Worm (Caenorhabditis elegans) whole organism, L2 larva: ENCODE measurements around the gene C46F11.6.

ENCODE experiments used
- Y55F3AM.14 ChIP-seq: fragments of 200-800 bp; sonication (Bioruptor generic); optimal IDR thresholded peaks from 2 replicates; lab custom pipeline; 2018; ENCODE audit warnings: mild to moderate bottlenecking, missing genetic modification characterization, missing compliant biosample characterization
- ZK546.5 ChIP-seq: sonication (generic microtip); optimal IDR thresholded peaks from 2 replicates; lab custom pipeline; 2017; ENCODE audit warnings: missing biosample characterization, missing genetic modification characterization
- ama-1 ChIP-seq: fragments of 150-350 bp; optimal IDR thresholded peaks from 2 replicates; lab custom pipeline; 2018; ENCODE audit warnings: inconsistent platforms
- gmeb-1 ChIP-seq: fragments of 150-350 bp; optimal IDR thresholded peaks from 2 replicates; lab custom pipeline; 2014; ENCODE audit warnings: missing biosample characterization, missing genetic modification characterization
- lin-11 ChIP-seq: fragments of 150-350 bp; sonication (generic microtip); optimal IDR thresholded peaks from 2 replicates; lab custom pipeline; 2014; ENCODE audit warnings: missing biosample characterization, missing genetic modification characterization, inconsistent platforms, mixed read lengths
- nhr-10 ChIP-seq: sonication (generic microtip); optimal IDR thresholded peaks from 2 replicates; lab custom pipeline; 2017; ENCODE audit warnings: missing biosample characterization, missing genetic modification characterization
- nhr-12 ChIP-seq: fragments of 150-350 bp; optimal IDR thresholded peaks from 2 replicates; lab custom pipeline; 2014; ENCODE audit warnings: missing biosample characterization, missing genetic modification characterization
- zag-1 ChIP-seq: fragments of 150-350 bp; optimal IDR thresholded peaks from 2 replicates; lab custom pipeline; 2014; ENCODE audit warnings: missing biosample characterization, missing genetic modification characterization
- ztf-11 ChIP-seq: sonication (generic microtip); optimal IDR thresholded peaks from 2 replicates; lab custom pipeline; 2017; ENCODE audit warnings: missing biosample characterization, missing genetic modification characterization

- TF ChIP-seq ama-1 = no peak
- TF ChIP-seq gmeb-1 (tag; lab: Kevin White, UChicago) = no peak
- TF ChIP-seq nhr-12 (tag; lab: Kevin White, UChicago) = no peak
- TF ChIP-seq ztf-11 (tag; lab: Kevin White, UChicago) = no peak
- no peak for TF ChIP-seq nhr-10
- TF ChIP-seq ZK546.5 (tag; lab: Kevin White, UChicago) = no peak
- no peak for TF ChIP-seq lin-11
- TF ChIP-seq zag-1 (tag; lab: Kevin White, UChicago) = no peak
- no peak for TF ChIP-seq Y55F3AM.14
These were observed 748 bp upstream of the C46F11.6 start for ce11 chrIII:3670984-3671383.
